Worm (Caenorhabditis elegans): Measurements from ENCODE around the gene best-14.

The best-14 gene

DNA sequence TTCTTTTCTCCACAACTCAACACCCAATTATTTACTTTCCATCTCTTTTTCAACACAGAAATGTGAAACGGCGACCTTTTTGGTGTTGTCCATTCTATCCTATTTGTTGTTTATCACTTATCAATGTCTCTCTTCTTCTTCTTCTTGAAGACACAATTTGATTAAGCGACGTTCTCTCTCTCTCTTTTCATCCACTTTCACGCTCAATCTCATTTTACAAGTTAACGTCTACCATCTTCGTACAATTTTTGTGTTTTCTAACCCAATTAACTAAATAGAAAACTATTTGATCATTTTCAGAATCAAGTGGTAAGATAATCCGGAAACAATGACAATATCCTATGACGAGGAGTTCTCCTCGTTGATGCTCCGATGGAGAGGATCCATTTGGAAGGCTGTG is at the start of gene best-14:
best-14 (plus strand) TSS at position 301 of the 400 bp plus-strand sequence.
- no peak for TF ChIP-seq unc-62 (GFP tag; optimal IDR thresholded peaks at IDR 0.05)

- no peak for TF ChIP-seq unc-62 (GFP tag; optimal IDR thresholded peaks at IDR 0.05)
Observed at ce11 chrV:10508855-10509254, 48.9 kb upstream of the best-14 start, which contains the start of gene C35A5.6. C35A5.6 (plus strand) TSS chrV:10509137.

DNA sequence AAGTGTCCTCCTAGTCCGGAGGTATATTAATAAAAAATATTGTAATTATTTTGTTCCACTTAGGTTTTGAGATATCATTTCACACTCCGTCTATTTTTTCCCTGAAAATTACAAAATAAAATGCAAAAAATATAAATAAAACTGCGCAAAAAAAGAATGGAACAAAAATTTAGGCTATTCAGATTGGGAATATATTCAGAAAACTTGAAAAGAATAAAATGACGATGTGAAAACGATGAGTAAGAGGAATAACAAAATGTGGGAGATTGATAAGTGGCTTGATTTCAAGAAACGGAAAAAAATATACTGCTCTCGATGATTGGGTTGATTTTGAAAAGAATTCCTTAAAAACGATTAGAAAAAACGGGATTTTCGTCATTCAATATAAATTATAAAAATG is 43.5 kb upstream of the best-14 start, which contains the start of gene dmsr-8:
dmsr-8 (minus strand) TSS at position 101 of the 400 bp plus-strand sequence.
- no peak for TF ChIP-seq unc-62 (GFP tag; optimal IDR thresholded peaks at IDR 0.05)

DNA sequence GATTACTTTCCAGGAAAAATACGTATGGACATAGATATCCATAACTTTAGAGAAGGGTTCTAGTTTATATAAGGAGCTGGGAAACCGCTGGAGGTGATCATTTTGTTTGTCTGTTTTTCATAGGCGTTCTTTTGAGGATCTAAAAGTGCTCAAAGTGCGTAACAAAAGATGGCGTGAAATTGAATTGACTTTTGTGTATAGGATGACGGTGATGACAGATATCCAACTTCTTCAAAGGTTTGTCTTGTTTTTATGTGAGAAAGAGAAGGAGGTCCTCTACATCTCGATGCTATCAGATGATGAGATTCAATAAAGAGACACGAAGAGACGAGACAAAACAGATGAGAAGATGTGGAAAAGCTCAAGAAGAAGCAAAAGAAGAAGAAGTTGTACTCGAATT is 41.1 kb upstream of the best-14 start:
- TF ChIP-seq unc-62 (GFP tag; optimal IDR thresholded peaks at IDR 0.05) = no peak

DNA sequence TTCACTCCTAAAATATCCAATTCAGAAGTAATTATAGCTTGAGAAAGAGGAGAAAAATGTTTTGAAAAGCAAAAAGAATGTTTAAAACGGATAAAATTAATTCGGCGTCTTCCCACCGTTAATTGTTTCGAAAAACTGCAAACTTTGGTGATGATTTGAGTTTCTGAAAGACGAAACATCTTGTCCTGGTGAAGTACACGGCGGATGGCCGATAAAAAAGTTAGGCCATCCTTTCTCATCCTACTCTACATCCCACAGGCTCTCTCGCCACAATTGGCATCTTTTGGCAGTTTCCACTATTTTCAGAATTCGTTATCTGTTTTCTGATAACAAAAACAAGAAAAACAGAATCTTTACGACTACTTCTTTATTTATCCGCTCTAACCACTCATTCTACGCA is 31.9 kb upstream of the best-14 start, which contains the start of the genes C35A5.8 and hda-11:
C35A5.8 (minus strand) TSS at position 7 of the 400 bp plus-strand sequence.
hda-11 (plus strand) TSS at position 283 of the 400 bp plus-strand sequence.
- no peak for TF ChIP-seq unc-62 (GFP tag; optimal IDR thresholded peaks at IDR 0.05)

- no peak for TF ChIP-seq unc-62 (GFP tag; optimal IDR thresholded peaks at IDR 0.05)
Observed at ce11 chrV:10528500-10528899, 29.3 kb upstream of the best-14 start, which contains the start of gene F25D1.3. F25D1.3 (plus strand) TSS chrV:10528724.

ce11 chrV:10529600-10529999 is 28.2 kb upstream of the best-14 start:
- TF ChIP-seq unc-62 (GFP tag; optimal IDR thresholded peaks at IDR 0.05) = no peak

DNA sequence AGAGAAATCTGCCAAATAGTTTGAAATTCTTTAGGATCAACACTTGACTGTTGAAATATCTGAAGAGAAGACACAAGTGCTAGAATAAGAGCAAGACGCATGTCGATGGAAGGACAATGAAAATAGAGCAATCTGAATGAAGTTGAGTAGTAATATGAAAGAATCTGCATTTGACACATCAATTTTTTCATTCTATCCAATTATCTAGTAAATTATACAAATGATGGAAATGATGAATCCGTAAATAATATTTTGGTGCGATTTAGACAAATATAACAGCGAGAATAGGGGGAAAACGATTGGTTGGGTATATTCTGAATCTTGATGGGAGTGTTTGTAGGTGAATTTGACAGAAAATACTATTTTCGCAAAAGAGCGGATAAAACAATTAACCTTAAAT is 25.1 kb upstream of the best-14 start, which contains the start of gene txt-10:
txt-10 (minus strand) TSS at position 101 of the 400 bp plus-strand sequence.
- no peak for TF ChIP-seq unc-62 (GFP tag; optimal IDR thresholded peaks at IDR 0.05)

DNA sequence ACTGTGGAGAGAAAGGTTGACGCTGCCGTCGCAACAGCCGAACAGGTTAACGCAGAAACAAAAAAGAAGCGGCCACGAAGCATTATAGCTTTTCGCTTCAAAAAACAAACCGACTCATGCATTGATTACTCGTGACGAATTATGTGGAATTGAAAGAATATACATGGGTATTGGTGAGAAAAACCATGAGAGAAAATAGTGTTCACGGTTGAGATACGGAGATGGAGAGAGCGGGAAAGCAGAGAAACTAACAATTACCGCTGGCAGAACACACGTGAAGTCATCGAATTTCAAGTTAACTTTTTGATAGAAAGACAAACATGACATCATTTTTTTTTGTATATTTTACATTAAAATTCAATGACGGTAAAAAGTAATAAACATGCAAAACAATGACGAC is 22.5 kb upstream of the best-14 start:
- no peak for TF ChIP-seq unc-62 (GFP tag; optimal IDR thresholded peaks at IDR 0.05)

DNA sequence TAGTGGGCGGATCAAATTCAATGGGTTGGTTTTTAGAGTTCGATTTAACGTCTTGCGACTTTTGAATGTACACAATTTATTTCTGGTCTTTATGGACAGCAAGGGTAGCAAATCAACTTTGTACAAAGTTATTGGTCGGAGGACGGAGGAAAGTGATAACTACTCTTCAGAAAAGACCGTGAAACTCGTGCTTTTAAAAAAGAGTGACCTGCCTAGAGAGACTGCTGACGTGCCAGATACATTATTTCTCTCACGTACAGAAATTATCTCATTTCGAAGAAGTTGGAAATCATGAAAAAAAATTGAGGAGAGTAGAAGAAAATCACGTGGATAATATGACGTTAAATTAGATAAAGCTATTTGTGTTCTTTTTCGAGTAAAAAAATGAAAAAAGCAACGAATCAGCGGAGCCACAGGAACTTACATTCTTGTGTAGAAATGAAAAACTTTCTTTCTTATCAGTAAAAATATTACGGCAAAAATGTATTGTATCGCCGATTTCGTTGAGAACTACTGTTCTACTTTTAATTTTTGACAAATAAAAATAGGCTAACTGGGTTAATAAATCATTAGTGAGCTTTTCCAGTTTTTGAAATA is 21.6 kb upstream of the best-14 start, which contains the start of gene ppm-1.A:
ppm-1.A (minus strand) TSS at position 294 of the 597 bp plus-strand sequence.
- TF ChIP-seq unc-62 (GFP tag; optimal IDR thresholded peaks at IDR 0.05) = no peak

- no peak for TF ChIP-seq unc-62 (GFP tag; optimal IDR thresholded peaks at IDR 0.05)
Observed at ce11 chrV:10536808-10537207, 21.0 kb upstream of the best-14 start.

- TF ChIP-seq unc-62 (GFP tag; optimal IDR thresholded peaks at IDR 0.05) = no peak
Observed at ce11 chrV:10539114-10539513, 18.7 kb upstream of the best-14 start, which contains the start of gene F25D1.8. F25D1.8 (plus strand) TSS chrV:10539414.

ce11 chrV:10540024-10540423 is 17.8 kb upstream of the best-14 start, which contains the start of gene degt-1:
degt-1 (plus strand) TSS chrV:10540324.
- TF ChIP-seq unc-62 (GFP tag; optimal IDR thresholded peaks at IDR 0.05) = no peak

- no peak for TF ChIP-seq unc-62 (GFP tag; optimal IDR thresholded peaks at IDR 0.05)
Observed at ce11 chrV:10546749-10547148, 11.0 kb upstream of the best-14 start, which contains the start of gene F25D1.5. F25D1.5 (minus strand) TSS chrV:10546783.

ce11 chrV:10548981-10549380 is 8.8 kb upstream of the best-14 start, which contains the start of gene srd-34:
srd-34 (minus strand) TSS chrV:10549081.
- no peak for TF ChIP-seq unc-62 (GFP tag; optimal IDR thresholded peaks at IDR 0.05)

ce11 chrV:10549717-10550116 is 8.1 kb upstream of the best-14 start, which contains the start of gene F32G8.2:
F32G8.2 (plus strand) TSS chrV:10550017.
- TF ChIP-seq unc-62 (GFP tag; optimal IDR thresholded peaks at IDR 0.05) = no peak

- TF ChIP-seq unc-62 (GFP tag; optimal IDR thresholded peaks at IDR 0.05) = no peak
Observed at ce11 chrV:10555239-10555638, 2.5 kb upstream of the best-14 start, which contains the start of gene F32G8.3. F32G8.3 (minus strand) TSS chrV:10555339.
